ENCODE assay signal across 4 fruit fly cellular contexts in the genomic region with DNA sequence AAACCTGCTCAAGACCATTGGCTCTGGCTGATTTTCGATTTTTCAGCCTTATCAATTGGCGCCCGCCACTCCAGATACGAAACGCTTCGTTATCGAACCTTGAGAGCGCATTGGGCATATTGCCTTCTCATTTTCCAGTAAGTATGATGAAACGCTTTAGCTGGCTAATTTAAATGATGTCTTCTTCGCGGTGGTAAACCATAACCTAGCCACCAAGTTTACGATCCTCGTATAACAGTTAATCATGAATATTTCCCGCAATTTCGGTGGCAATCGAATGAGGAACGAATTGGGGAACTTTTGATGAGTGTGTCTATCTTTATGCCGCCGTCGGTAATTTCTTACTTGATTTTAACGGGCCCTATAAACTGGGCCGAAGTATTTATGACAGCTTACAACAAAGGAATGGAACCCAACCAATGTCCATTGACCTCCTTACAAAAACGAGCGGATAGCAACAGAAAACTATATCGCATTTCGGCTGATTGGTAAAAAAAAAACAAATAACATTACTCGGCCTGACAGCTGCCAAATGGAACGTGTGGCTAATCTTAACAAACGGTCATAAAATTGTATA.
TF ChIP-seq lines count a peak whose summit lies in the region.

No protein-coding gene starts in this region.

- no peak for TF ChIP-seq CTCF in whole organism, embryonic (GFP tag; optimal IDR thresholded peaks at IDR 0.05; lab: Kevin White, UChicago)

TF ChIP-seq in whole organism, adult, 20 proteins besides CTCF, POLR2A, EP300 and RAD21:
- TF ChIP-seq kay (GFP tag; lab: Kevin White, UChicago; ENCODE audit: borderline replicate concordance): peak; percentile 27
- TF ChIP-seq CG5204 (GFP tag; optimal IDR thresholded peaks at IDR 0.05; lab: Kevin White, UChicago): no peak
- TF ChIP-seq Mnt (GFP tag; optimal IDR thresholded peaks at IDR 0.05; lab: Kevin White, UChicago): no peak

TF ChIP-seq in whole organism, embryonic, 481 proteins besides CTCF, POLR2A, EP300 and RAD21:
- TF ChIP-seq gro (GFP tag; optimal IDR thresholded peaks at IDR 0.05; lab: Kevin White, UChicago) (peak; percentile 18), CG2678 (tag; optimal IDR thresholded peaks at IDR 0.05; lab: Kevin White, UChicago) (peak; percentile 23), sd (tag; optimal IDR thresholded peaks at IDR 0.05; lab: Kevin White, UChicago) (peak; percentile 90), sug (tag; optimal IDR thresholded peaks at IDR 0.05; lab: Kevin White, UChicago) (peak; percentile 84), exex (tag; optimal IDR thresholded peaks at IDR 0.05; lab: Kevin White, UChicago) (peak; percentile 73), CG15269 (tag; optimal IDR thresholded peaks at IDR 0.05; lab: Kevin White, UChicago) (peak; percentile 20), grau (tag; optimal IDR thresholded peaks at IDR 0.05; lab: Kevin White, UChicago) (no peak), chinmo (GFP tag; IDR thresholded peaks at IDR 0.05; lab: Robert Waterston, UW; ENCODE audit: partially characterized antibody) (0 out of 4 replicates have a peak, but pooled peaks have one; percentile 46), Deaf1 (tag; optimal IDR thresholded peaks at IDR 0.05; lab: Kevin White, UChicago) (peak; percentile 4), CG9932 (GFP tag; IDR thresholded peaks at IDR 0.05; lab: Robert Waterston, UW) (0 out of 2 replicates have a peak, but pooled peaks have one; percentile 11), zfh2 (GFP tag; optimal IDR thresholded peaks at IDR 0.05; lab: Kevin White, UChicago) (no peak), Myb (GFP tag; optimal IDR thresholded peaks at IDR 0.05; lab: Kevin White, UChicago) (no peak), CG34376 (GFP tag; optimal IDR thresholded peaks at IDR 0.05; lab: Kevin White, UChicago) (peak; percentile 68), Nf-YC (tag; optimal IDR thresholded peaks at IDR 0.05; lab: Kevin White, UChicago) (peak; percentile 24), HHEX (GFP tag; optimal IDR thresholded peaks at IDR 0.05; lab: Kevin White, UChicago) (peak; percentile 0), grn (GFP tag; optimal IDR thresholded peaks at IDR 0.05; lab: Kevin White, UChicago) (peak; percentile 2)

TF ChIP-seq in whole organism, prepupa, 60 proteins besides CTCF, POLR2A, EP300 and RAD21:
- TF ChIP-seq Ets96B (tag; optimal IDR thresholded peaks at IDR 0.05; lab: Kevin White, UChicago): no peak
- peak; percentile 37 for TF ChIP-seq vri (GFP tag; optimal IDR thresholded peaks at IDR 0.05; lab: Kevin White, UChicago)
TF ChIP-seq in whole organism, prepupa: peak in this region for 1.

TF ChIP-seq in whole organism, wandering third instar larva, 38 proteins besides CTCF, POLR2A, EP300 and RAD21:
- TF ChIP-seq sv (GFP tag; optimal IDR thresholded peaks at IDR 0.05; lab: Kevin White, UChicago) (no peak), Dfd (GFP tag; optimal IDR thresholded peaks at IDR 0.05; lab: Kevin White, UChicago) (no peak), lola (GFP tag; optimal IDR thresholded peaks at IDR 0.05; lab: Kevin White, UChicago) (no peak), Myc (optimal IDR thresholded peaks at IDR 0.05; lab: Kevin White, UChicago) (no peak), h (GFP tag; optimal IDR thresholded peaks at IDR 0.05; lab: Kevin White, UChicago) (peak; percentile 6), CG9705 (GFP tag; optimal IDR thresholded peaks at IDR 0.05; lab: Kevin White, UChicago) (no peak), CG32264 (GFP tag; optimal IDR thresholded peaks at IDR 0.05; lab: Kevin White, UChicago) (no peak), psq (GFP tag; optimal IDR thresholded peaks at IDR 0.05; lab: Kevin White, UChicago) (no peak), rgr (GFP tag; optimal IDR thresholded peaks at IDR 0.05; lab: Kevin White, UChicago) (no peak), Vsx2 (GFP tag; optimal IDR thresholded peaks at IDR 0.05; lab: Kevin White, UChicago; ENCODE audit: partially characterized antibody) (no peak), Rel (GFP tag; optimal IDR thresholded peaks at IDR 0.05; lab: Kevin White, UChicago) (no peak), Rel (tag; optimal IDR thresholded peaks at IDR 0.05; lab: Kevin White, UChicago) (peak; percentile 28), fru (GFP tag; optimal IDR thresholded peaks at IDR 0.05; lab: Kevin White, UChicago) (peak; percentile 1), Hnf4 (GFP tag; optimal IDR thresholded peaks at IDR 0.05; lab: Kevin White, UChicago) (no peak), GATAd (GFP tag; optimal IDR thresholded peaks at IDR 0.05; lab: Kevin White, UChicago) (no peak), Sp1 (GFP tag; optimal IDR thresholded peaks at IDR 0.05; lab: Kevin White, UChicago) (no peak), Hr78 (GFP tag; optimal IDR thresholded peaks at IDR 0.05; lab: Kevin White, UChicago) (no peak), Jra (GFP tag; optimal IDR thresholded peaks at IDR 0.05; lab: Kevin White, UChicago) (no peak), woc (GFP tag; optimal IDR thresholded peaks at IDR 0.05; lab: Kevin White, UChicago) (no peak), N (GFP tag; optimal IDR thresholded peaks at IDR 0.05; lab: Kevin White, UChicago) (no peak), Mio (GFP tag; optimal IDR thresholded peaks at IDR 0.05; lab: Kevin White, UChicago) (no peak)
